Fruit fly (Drosophila melanogaster) whole organism, embryonic: ENCODE results near the gene Gale.

Experiments used
- B-H1 ChIP-seq: fragments of 200-800 bp; sonication (Bioruptor generic); IDR thresholded peaks from 3 replicates; pipeline ENCODE4 v1.3.6; 2022; ENCODE audit warnings: missing biosample characterization, missing genetic modification characterization
- B-H2 ChIP-seq: fragments of 200-800 bp; sonication (Bioruptor generic); optimal IDR thresholded peaks from 2 replicates; lab custom pipeline; 2018; ENCODE audit warnings: missing biosample characterization, mild to moderate bottlenecking, missing genetic modification characterization
- Bgb ChIP-seq: fragments of 200-800 bp; sonication (Bioruptor generic); IDR thresholded peaks from 2 replicates; pipeline ENCODE4 v1.3.6; 2022; ENCODE audit warnings: missing biosample characterization, missing genetic modification characterization; ENCODE audit not compliant: partially characterized antibody
- C15 ChIP-seq: fragments of 200-800 bp; sonication (Bioruptor generic); IDR thresholded peaks from 3 replicates; pipeline ENCODE4 v1.3.6; 2022; ENCODE audit warnings: missing biosample characterization, missing genetic modification characterization
- CG10543 ChIP-seq: fragments of 200-800 bp; sonication (Bioruptor generic); optimal IDR thresholded peaks from 3 replicates; lab custom pipeline; 2017; ENCODE audit warnings: missing biosample characterization, mild to moderate bottlenecking, missing genetic modification characterization, moderate library complexity
- CG12071 ChIP-seq: fragments of 200-800 bp; sonication (Bioruptor generic); optimal IDR thresholded peaks from 3 replicates; lab custom pipeline; 2018; ENCODE audit warnings: missing biosample characterization, mild to moderate bottlenecking, missing genetic modification characterization
- CG12769 ChIP-seq: fragments of 200-800 bp; sonication (Bioruptor generic); optimal IDR thresholded peaks from 2 replicates; lab custom pipeline; 2019; ENCODE audit warnings: missing biosample characterization, mild to moderate bottlenecking, missing genetic modification characterization, moderate library complexity
- CG13624 ChIP-seq: fragments of 200-800 bp; sonication (Bioruptor generic); optimal IDR thresholded peaks from 2 replicates; lab custom pipeline; 2016; ENCODE audit warnings: missing biosample characterization, missing genetic modification characterization
- CG15514 ChIP-seq: fragments of 200-800 bp; sonication (Bioruptor generic); optimal IDR thresholded peaks from 3 replicates; lab custom pipeline; 2017; ENCODE audit warnings: missing biosample characterization, missing genetic modification characterization, mild to moderate bottlenecking, moderate library complexity, missing genetic modification reagents
- CG15601 ChIP-seq: fragments of 200-800 bp; sonication (Bioruptor generic); optimal IDR thresholded peaks from 3 replicates; lab custom pipeline; 2019; ENCODE audit warnings: missing biosample characterization, mild to moderate bottlenecking, missing genetic modification characterization, moderate library complexity
- CG16863 ChIP-seq: fragments of 200-800 bp; sonication (Bioruptor generic); optimal IDR thresholded peaks from 3 replicates; lab custom pipeline; 2016; ENCODE audit warnings: missing biosample characterization, missing genetic modification characterization
- CG18599 ChIP-seq: fragments of 200-800 bp; sonication (Bioruptor generic); optimal IDR thresholded peaks from 3 replicates; lab custom pipeline; 2017; ENCODE audit warnings: missing biosample characterization, missing genetic modification characterization, mild to moderate bottlenecking, moderate library complexity, missing genetic modification reagents
- CG32532 ChIP-seq: fragments of 200-800 bp; sonication (Bioruptor generic); IDR thresholded peaks from 2 replicates; pipeline ENCODE4 v1.3.6; 2022; ENCODE audit warnings: missing biosample characterization, missing genetic modification characterization
- CG9437 ChIP-seq: fragments of 200-800 bp; sonication (Bioruptor generic); optimal IDR thresholded peaks from 2 replicates; lab custom pipeline; 2018; ENCODE audit warnings: missing biosample characterization, mild to moderate bottlenecking, missing genetic modification characterization
- Elba2 ChIP-seq: fragments of 200-800 bp; sonication (Bioruptor generic); optimal IDR thresholded peaks from 3 replicates; lab custom pipeline; 2016; ENCODE audit warnings: missing biosample characterization, missing genetic modification characterization
- Hand ChIP-seq: fragments of 200-800 bp; sonication (Bioruptor generic); optimal IDR thresholded peaks from 2 replicates; lab custom pipeline; 2017; ENCODE audit warnings: mild to moderate bottlenecking, missing biosample characterization, missing genetic modification reagents, missing genetic modification characterization
- HmgD ChIP-seq: fragments of 200-800 bp; sonication (Bioruptor generic); optimal IDR thresholded peaks from 3 replicates; lab custom pipeline; 2016; ENCODE audit warnings: missing biosample characterization, missing genetic modification characterization
- Neu2 ChIP-seq: fragments of 200-800 bp; sonication (Bioruptor generic); optimal IDR thresholded peaks from 3 replicates; lab custom pipeline; 2016; ENCODE audit warnings: missing biosample characterization, missing genetic modification characterization, borderline replicate concordance
- Poxn ChIP-seq: fragments of 200-800 bp; sonication (Bioruptor generic); IDR thresholded peaks from 2 replicates; pipeline ENCODE4 v1.3.6; 2022; ENCODE audit warnings: missing biosample characterization, missing genetic modification characterization
- Ravus ChIP-seq: fragments of 200-800 bp; sonication (Bioruptor generic); IDR thresholded peaks from 2 replicates; pipeline ENCODE4 v1.3.6; 2022; ENCODE audit warnings: missing biosample characterization, missing genetic modification characterization
- Rfx ChIP-seq: fragments of 200-800 bp; sonication (Bioruptor generic); IDR thresholded peaks from 2 replicates; pipeline ENCODE4 v1.3.6; 2022; ENCODE audit warnings: missing biosample characterization, missing genetic modification characterization
- Sox100B ChIP-seq: fragments of 200-800 bp; sonication (Bioruptor generic); optimal IDR thresholded peaks from 3 replicates; lab custom pipeline; 2018; ENCODE audit warnings: missing biosample characterization, mild to moderate bottlenecking, missing genetic modification characterization
- amos ChIP-seq: fragments of 200-800 bp; sonication (Bioruptor generic); IDR thresholded peaks from 2 replicates; pipeline ENCODE4 v1.3.6; 2022; ENCODE audit warnings: missing biosample characterization, missing genetic modification characterization; ENCODE audit not compliant: partially characterized antibody
- ash1 ChIP-seq: fragments of 200-800 bp; sonication (Bioruptor generic); optimal IDR thresholded peaks from 2 replicates; lab custom pipeline; 2018; ENCODE audit warnings: missing biosample characterization, mild to moderate bottlenecking, missing genetic modification characterization
- bab2 ChIP-seq: fragments of 200-800 bp; sonication (Bioruptor generic); optimal IDR thresholded peaks from 2 replicates; lab custom pipeline; 2016; ENCODE audit warnings: missing biosample characterization, missing genetic modification characterization
- cas ChIP-seq: fragments of 200-800 bp; sonication (Bioruptor generic); IDR thresholded peaks from 2 replicates; pipeline ENCODE4 v1.3.6; 2022; ENCODE audit warnings: missing biosample characterization, missing genetic modification characterization
- caup ChIP-seq: fragments of 200-800 bp; sonication (Bioruptor generic); optimal IDR thresholded peaks from 3 replicates; lab custom pipeline; 2017; ENCODE audit warnings: missing biosample characterization, mild to moderate bottlenecking, missing genetic modification characterization, moderate library complexity; ENCODE audit not compliant: severe bottlenecking
- chm ChIP-seq: fragments of 200-800 bp; sonication (Bioruptor generic); IDR thresholded peaks from 2 replicates; pipeline ENCODE4 v1.3.6; 2022; ENCODE audit warnings: missing biosample characterization, missing genetic modification characterization
- chn ChIP-seq: fragments of 200-800 bp; sonication (Bioruptor generic); optimal IDR thresholded peaks from 2 replicates; lab custom pipeline; 2016; ENCODE audit warnings: missing biosample characterization, missing genetic modification characterization
- crol ChIP-seq: fragments of 200-800 bp; sonication (Bioruptor generic); IDR thresholded peaks from 2 replicates; pipeline ENCODE4 v1.3.6; 2022; ENCODE audit warnings: missing biosample characterization, missing genetic modification characterization
- cwo ChIP-seq: fragments of 200-800 bp; sonication (Bioruptor generic); optimal IDR thresholded peaks from 3 replicates; lab custom pipeline; 2017; ENCODE audit warnings: missing biosample characterization, missing genetic modification characterization, mild to moderate bottlenecking, moderate library complexity, missing genetic modification reagents
- dan ChIP-seq: fragments of 200-800 bp; sonication (Bioruptor generic); IDR thresholded peaks from 2 replicates; pipeline ENCODE4 v1.3.6; 2022; ENCODE audit warnings: missing biosample characterization, missing genetic modification characterization
- fd96Cb ChIP-seq: fragments of 200-800 bp; sonication (Bioruptor generic); optimal IDR thresholded peaks from 2 replicates; lab custom pipeline; 2018; ENCODE audit warnings: missing biosample characterization, mild to moderate bottlenecking, missing genetic modification characterization, moderate library complexity
- gsb ChIP-seq: fragments of 200-800 bp; sonication (Bioruptor generic); IDR thresholded peaks from 2 replicates; pipeline ENCODE4 v1.3.6; 2022; ENCODE audit warnings: missing biosample characterization, missing genetic modification characterization
- her ChIP-seq: fragments of 200-800 bp; sonication (Bioruptor generic); optimal IDR thresholded peaks from 2 replicates; lab custom pipeline; 2016; ENCODE audit warnings: missing biosample characterization, missing genetic modification characterization
- kay ChIP-seq: fragments of 200-800 bp; sonication (Bioruptor generic); optimal IDR thresholded peaks from 2 replicates; lab custom pipeline; 2016; ENCODE audit warnings: missing biosample characterization, missing genetic modification characterization
- klu ChIP-seq: fragments of 200-800 bp; sonication (Bioruptor generic); IDR thresholded peaks from 2 replicates; pipeline ENCODE4 v1.3.6; 2022; ENCODE audit warnings: missing biosample characterization, missing genetic modification characterization
- lov ChIP-seq, 2 experiments: fragments of 200-800 bp in 1 of 2; fragments of >200 bp in 1 of 2; sonication (Bioruptor generic) in 1 of 2; IDR thresholded peaks in 1 of 2; optimal IDR thresholded peaks in 1 of 2; 2 replicates in 1 of 2; 3 replicates in 1 of 2; pipeline versions ENCODE4 v1.3.6 to Lab custom; 2017 to 2022; ENCODE audit warnings: missing biosample characterization in 1 of 2, missing genetic modification characterization in 1 of 2
- oc ChIP-seq: fragments of 200-800 bp; sonication (Bioruptor generic); optimal IDR thresholded peaks from 2 replicates; lab custom pipeline; 2018; ENCODE audit warnings: missing biosample characterization, mild to moderate bottlenecking, missing genetic modification characterization, moderate library complexity
- pan ChIP-seq, 4 experiments: fragments of >200 bp in 3 of 4; fragments of 200-800 bp in 1 of 4; sonication (Bioruptor generic) in 1 of 4; optimal IDR thresholded peaks in 3 of 4; IDR thresholded peaks in 1 of 4; 2 replicates each; pipeline versions ENCODE4 v1.3.6 to Lab custom; 2017 to 2022; ENCODE audit warnings: missing biosample characterization in 2 of 4, missing genetic modification characterization in 2 of 4, mixed read lengths in 1 of 4
- pros ChIP-seq: fragments of 200-800 bp; sonication (Bioruptor generic); optimal IDR thresholded peaks from 3 replicates; lab custom pipeline; 2019; ENCODE audit warnings: missing biosample characterization, mild to moderate bottlenecking, missing genetic modification characterization, moderate library complexity
- rib ChIP-seq: fragments of 200-800 bp; sonication (Bioruptor generic); IDR thresholded peaks from 2 replicates; pipeline ENCODE4 v1.3.6; 2022; ENCODE audit warnings: missing biosample characterization, missing genetic modification characterization
- ro ChIP-seq: fragments of 200-800 bp; sonication (Bioruptor generic); IDR thresholded peaks from 2 replicates; pipeline ENCODE4 v1.3.6; 2022; ENCODE audit warnings: missing biosample characterization, missing genetic modification characterization
- sd ChIP-seq: fragments of 200-800 bp; sonication (Bioruptor generic); optimal IDR thresholded peaks from 3 replicates; lab custom pipeline; 2018; ENCODE audit warnings: missing biosample characterization, mild to moderate bottlenecking, missing genetic modification characterization, moderate library complexity
- sens-2 ChIP-seq: fragments of 200-800 bp; sonication (Bioruptor generic); IDR thresholded peaks from 2 replicates; pipeline ENCODE4 v1.3.6; 2022; ENCODE audit warnings: missing biosample characterization, missing genetic modification characterization
- sob ChIP-seq: fragments of 200-800 bp; sonication (Bioruptor generic); IDR thresholded peaks from 2 replicates; pipeline ENCODE4 v1.3.6; 2022; ENCODE audit warnings: missing biosample characterization, missing genetic modification characterization
- sqz ChIP-seq: fragments of 200-800 bp; sonication (Bioruptor generic); optimal IDR thresholded peaks from 3 replicates; lab custom pipeline; 2018; ENCODE audit warnings: missing biosample characterization, mild to moderate bottlenecking, missing genetic modification characterization
- vnd ChIP-seq: fragments of 200-800 bp; sonication (Bioruptor generic); IDR thresholded peaks from 3 replicates; pipeline ENCODE4 v1.3.6; 2022; ENCODE audit warnings: missing biosample characterization, missing genetic modification characterization; ENCODE audit not compliant: partially characterized antibody
- wdn ChIP-seq: fragments of 200-800 bp; sonication (Bioruptor generic); IDR thresholded peaks from 2 replicates; pipeline ENCODE4 v1.3.6; 2022; ENCODE audit warnings: missing biosample characterization, missing genetic modification characterization

Gale gene

dm6 chr3L:630666-631065 lies 17.7 kb upstream of the Gale start:
- TF ChIP-seq fd96Cb (tag; lab: Kevin White, UChicago) (no peak), chm (GFP tag; lab: Robert Waterston, UW) (0 out of 2 replicates have a peak, but pooled peaks have one; percentile 23), Ravus (GFP tag; lab: Robert Waterston, UW) (no peak), vnd (no peak), HmgD (GFP tag; lab: Kevin White, UChicago) (no peak), her (GFP tag; lab: Kevin White, UChicago) (peak; percentile 3), kay (GFP tag; lab: Kevin White, UChicago) (no peak), Sox100B (GFP tag; lab: Kevin White, UChicago) (no peak), bab2 (GFP tag; lab: Kevin White, UChicago) (no peak), CG12769 (tag; lab: Kevin White, UChicago) (peak; percentile 45), CG32532 (GFP tag; lab: Robert Waterston, UW) (peak; percentile 41; the same call in 1 of the 2 replicates), ash1 (GFP tag; lab: Kevin White, UChicago) (peak; percentile 5), ro (no peak), Hand (peak; percentile 13), sd (peak; percentile 35), CG13624 (GFP tag; lab: Kevin White, UChicago) (peak; percentile 93), chn (GFP tag; lab: Kevin White, UChicago) (no peak), sob (GFP tag; lab: Robert Waterston, UW) (peak; percentile 29; the same call in 1 of the 2 replicates), cas (0 out of 2 replicates have a peak, but pooled peaks have one; percentile 34), C15 (GFP tag; lab: Robert Waterston, UW) (0 out of 3 replicates have a peak, but pooled peaks have one; percentile 5), B-H1 (GFP tag; lab: Robert Waterston, UW) (no peak), lov (optimal IDR thresholded peaks at IDR 0.05; lab: Kevin White, UChicago) (no peak), lov (GFP tag; IDR thresholded peaks at IDR 0.05; lab: Robert Waterston, UW) (peak; percentile 24; the same call in 1 of the 3 replicates), oc (no peak), klu (no peak), CG12071 (GFP tag; lab: Kevin White, UChicago) (peak; percentile 38), B-H2 (GFP tag; lab: Kevin White, UChicago) (peak; percentile 67), Elba2 (GFP tag; lab: Kevin White, UChicago) (no peak), rib (GFP tag; lab: Robert Waterston, UW) (0 out of 2 replicates have a peak, but pooled peaks have one; percentile 19), wdn (GFP tag; lab: Robert Waterston, UW) (no peak), CG9437 (GFP tag; lab: Kevin White, UChicago) (no peak), amos (GFP tag; lab: Robert Waterston, UW) (peak; percentile 9; the same call in 1 of the 2 replicates), pros (GFP tag; lab: Kevin White, UChicago) (no peak), cwo (GFP tag; lab: Kevin White, UChicago) (no peak), caup (GFP tag; lab: Kevin White, UChicago) (peak; percentile 22), sens-2 (no peak), pan (optimal IDR thresholded peaks at IDR 0.05; lab: Kevin White, UChicago) (no peak), pan (GFP tag; optimal IDR thresholded peaks at IDR 0.05 in 1 of 2, IDR thresholded peaks at IDR 0.05 in 1 of 2) (peak in 1 of 2 experiments; percentile 28), CG18599 (GFP tag; lab: Kevin White, UChicago) (peak; percentile 15), CG10543 (GFP tag; lab: Kevin White, UChicago) (peak; percentile 86), Neu2 (no peak), Rfx (peak; percentile 40; the same call in 1 of the 2 replicates), dan (GFP tag; lab: Robert Waterston, UW) (no peak), Poxn (no peak), CG16863 (GFP tag; lab: Kevin White, UChicago) (peak; percentile 9), sqz (GFP tag; lab: Kevin White, UChicago) (no peak), CG15514 (peak; percentile 49), Bgb (peak; percentile 39; the same call in 1 of the 2 replicates), crol (GFP tag; lab: Robert Waterston, UW) (0 out of 2 replicates have a peak, but pooled peaks have one; percentile 8), gsb (GFP tag; lab: Robert Waterston, UW) (peak; percentile 35; the same call in 1 of the 2 replicates), CG15601 (no peak)
